Worm (Caenorhabditis elegans) whole organism, L4/young adult: Measurements from ENCODE around the gene epic-3.

Experiments used
- W03F9.2 ChIP-seq: fragments of 150-350 bp; optimal IDR thresholded peaks from 2 replicates; lab custom pipeline; 2014; ENCODE audit warnings: missing biosample characterization, missing genetic modification characterization
- dao-5 ChIP-seq: sonication (generic microtip); optimal IDR thresholded peaks from 2 replicates; lab custom pipeline; 2016; ENCODE audit warnings: missing genotype, missing genetic modification characterization, moderate library complexity, missing compliant biosample characterization
- him-1 ChIP-seq: sonication (generic microtip); optimal IDR thresholded peaks from 2 replicates; lab custom pipeline; 2016; ENCODE audit warnings: missing genotype, missing genetic modification reagents, missing genetic modification characterization, missing compliant biosample characterization

DNA sequence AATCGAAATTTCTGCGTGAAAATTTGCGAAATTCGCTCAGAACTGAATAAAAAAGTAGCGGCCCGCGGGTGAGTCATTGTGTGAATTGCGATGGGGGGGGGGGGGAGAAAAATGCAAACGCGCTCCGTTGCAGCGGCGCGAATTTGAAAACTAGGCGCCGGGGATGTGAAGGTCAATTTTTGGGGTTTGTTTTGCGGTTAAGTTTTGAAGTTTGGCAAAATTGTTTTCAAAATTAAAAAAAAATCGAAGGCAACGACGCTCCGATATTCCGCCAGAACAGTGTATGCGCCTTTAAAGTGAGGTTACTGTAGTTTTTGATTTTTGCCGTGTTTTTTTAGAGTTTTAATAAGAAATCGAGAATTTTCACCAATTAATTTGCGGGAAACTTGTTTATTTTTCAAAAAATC lies 14.1 kb upstream of the epic-3 start:
- TF ChIP-seq him-1 (tag; lab: Kevin White, UChicago) = no peak
- peak; percentile 28 for TF ChIP-seq W03F9.2
- TF ChIP-seq dao-5 (tag; lab: Kevin White, UChicago) = no peak
